Worm (Caenorhabditis elegans): ENCODE measurements around the gene cdd-1.

The cdd-1 gene

ce11 chrX:8219428-8219827, 8.5 kb upstream of the cdd-1 start, which contains the start of gene K02A6.1:
Gene K02A6.1 (plus strand): TSS chrX:8219728.
- TF ChIP-seq B0035.1 (tag; optimal IDR thresholded peaks at IDR 0.05) (no peak), nfya-1 (tag; optimal IDR thresholded peaks at IDR 0.05; ENCODE audit: borderline replicate concordance, insufficient read depth) (no peak), lin-40 (tag; optimal IDR thresholded peaks at IDR 0.05) (no peak), nhr-27 (tag; optimal IDR thresholded peaks at IDR 0.05) (no peak), sptf-2 (GFP tag; optimal IDR thresholded peaks at IDR 0.05) (no peak), ztf-28 (GFP tag; IDR thresholded peaks at IDR 0.05) (no peak), gei-17 (GFP tag; optimal IDR thresholded peaks at IDR 0.05) (no peak), nhr-90 (tag; optimal IDR thresholded peaks at IDR 0.05) (no peak), F37B4.10 (GFP tag; IDR thresholded peaks at IDR 0.05) (no peak), sea-2 (GFP tag; IDR thresholded peaks at IDR 0.05) (no peak)

ce11 chrX:8218653-8219052, 7.7 kb upstream of the cdd-1 start, which contains the start of gene K02A6.4:
Gene K02A6.4 (minus strand): TSS chrX:8218753.
- TF ChIP-seq F33H1.4 (GFP tag; IDR thresholded peaks at IDR 0.05) (no peak), sea-2 (GFP tag; IDR thresholded peaks at IDR 0.05) (no peak), Y67H2A.10 (GFP tag; conservative IDR thresholded peaks at IDR 0.05) (no peak), pha-4 (tag; optimal IDR thresholded peaks at IDR 0.05) (no peak), attf-5 (GFP tag; optimal IDR thresholded peaks at IDR 0.05) (no peak), akir-1 (GFP tag; optimal IDR thresholded peaks at IDR 0.05) (no peak), snpc-1.3 (tag; optimal IDR thresholded peaks at IDR 0.05; ENCODE audit: insufficient read depth) (no peak), F49E8.2 (tag; optimal IDR thresholded peaks at IDR 0.05; ENCODE audit: insufficient read depth) (no peak), egl-44 (GFP tag; IDR thresholded peaks at IDR 0.05) (no peak), mcd-1 (GFP tag; IDR thresholded peaks at IDR 0.05) (no peak), unc-130 (GFP tag; optimal IDR thresholded peaks at IDR 0.05) (no peak), die-1 (tag; optimal IDR thresholded peaks at IDR 0.05) (no peak), nfya-1 (tag; optimal IDR thresholded peaks at IDR 0.05; ENCODE audit: borderline replicate concordance, insufficient read depth) (no peak), let-607 (tag; optimal IDR thresholded peaks at IDR 0.05) (no peak), nhr-179 (tag; optimal IDR thresholded peaks at IDR 0.05) (no peak), bed-2 (GFP tag; IDR thresholded peaks at IDR 0.05) (no peak)

ce11 chrX:8216957-8217356, 6.0 kb upstream of the cdd-1 start:
- TF ChIP-seq sea-2 (GFP tag; IDR thresholded peaks at IDR 0.05) (no peak), B0336.3 (GFP tag; IDR thresholded peaks at IDR 0.05) (no peak), snpc-1.1 (tag; optimal IDR thresholded peaks at IDR 0.05; ENCODE audit: insufficient read depth) (no peak), zim-3 (tag; optimal IDR thresholded peaks at IDR 0.05) (no peak), F57C9.4 (tag; optimal IDR thresholded peaks at IDR 0.05) (no peak), sptf-2 (GFP tag; optimal IDR thresholded peaks at IDR 0.05) (no peak), somi-1 (GFP tag; optimal IDR thresholded peaks at IDR 0.05) (no peak), lin-54 (GFP tag; optimal IDR thresholded peaks at IDR 0.05) (no peak), F57A8.1 (GFP tag; optimal IDR thresholded peaks at IDR 0.05) (no peak)

ce11 chrX:8214424-8215115, 3.6 kb upstream of the cdd-1 start, which contains the start of gene C47D2.1:
Gene C47D2.1 (plus strand): TSS chrX:8215065.
- TF ChIP-seq ets-4 (GFP tag; optimal IDR thresholded peaks at IDR 0.05) = no peak
- no peak for TF ChIP-seq B0035.1 (tag; optimal IDR thresholded peaks at IDR 0.05)
- no peak for TF ChIP-seq ama-1 (optimal IDR thresholded peaks at IDR 0.05)
- no peak for TF ChIP-seq ama-1 (GFP tag; optimal IDR thresholded peaks at IDR 0.05)

Data from whole organism, young adult.